Worm (Caenorhabditis elegans) whole organism, L1 larva: Measurements from ENCODE around the gene C34C12.9.

Experiments used
- C04F5.9 ChIP-seq: sonication (generic microtip); optimal IDR thresholded peaks from 2 replicates; lab custom pipeline; 2016; ENCODE audit warnings: missing genetic modification characterization, missing compliant biosample characterization
- Y116A8C.19 ChIP-seq: sonication (generic microtip); optimal IDR thresholded peaks from 2 replicates; lab custom pipeline; 2016; ENCODE audit warnings: missing compliant biosample characterization, missing genetic modification characterization, borderline replicate concordance
- alr-1 ChIP-seq: fragments of 200-800 bp; sonication (Bioruptor generic); optimal IDR thresholded peaks from 2 replicates; lab custom pipeline; 2018; ENCODE audit warnings: borderline replicate concordance, mild to moderate bottlenecking, missing genetic modification characterization, missing compliant biosample characterization
- aly-2 ChIP-seq: fragments of 150-350 bp; optimal IDR thresholded peaks from 2 replicates; lab custom pipeline; 2014; ENCODE audit warnings: missing biosample characterization, missing genetic modification characterization
- ama-1 ChIP-seq: fragments of 150-350 bp; optimal IDR thresholded peaks from 2 replicates; lab custom pipeline; 2014
- blmp-1 ChIP-seq: fragments of 150-350 bp; optimal IDR thresholded peaks from 2 replicates; lab custom pipeline; 2014; ENCODE audit warnings: missing biosample characterization, missing genetic modification characterization
- ceh-63 ChIP-seq: fragments of 200-800 bp; sonication (Bioruptor generic); optimal IDR thresholded peaks from 2 replicates; lab custom pipeline; 2018; ENCODE audit warnings: mild to moderate bottlenecking, missing genetic modification characterization, missing compliant biosample characterization
- ceh-82 ChIP-seq, 3 experiments: fragments of 150-350 bp in 1 of 3; sonication (generic microtip) in 2 of 3; optimal IDR thresholded peaks; 2 replicates each; lab custom pipeline; 2014 to 2017; ENCODE audit warnings: missing biosample characterization in 3 of 3, missing genetic modification characterization in 3 of 3
- ceh-88 ChIP-seq: fragments of 200-800 bp; sonication (Bioruptor generic); IDR thresholded peaks from 2 replicates; pipeline ENCODE4 v1.3.6; 2022; ENCODE audit warnings: missing genetic modification characterization, missing compliant biosample characterization
- ceh-90 ChIP-seq: sonication (generic microtip); optimal IDR thresholded peaks from 2 replicates; lab custom pipeline; 2016; ENCODE audit warnings: missing genetic modification characterization, missing compliant biosample characterization
- ces-1 ChIP-seq: fragments of 150-350 bp; optimal IDR thresholded peaks from 2 replicates; lab custom pipeline; 2014; ENCODE audit warnings: missing biosample characterization, missing genetic modification reagents, missing genetic modification characterization
- dpl-1 ChIP-seq, 3 experiments: fragments of 150-350 bp in 2 of 3; sonication (generic microtip) in 1 of 3; optimal IDR thresholded peaks; 2 replicates each; lab custom pipeline; 2014 to 2017; ENCODE audit warnings: missing biosample characterization in 3 of 3, missing genetic modification characterization in 3 of 3, missing genetic modification reagents in 3 of 3
- dsc-1 ChIP-seq: sonication (generic microtip); optimal IDR thresholded peaks from 2 replicates; lab custom pipeline; 2016; ENCODE audit warnings: mild to moderate bottlenecking, missing genetic modification characterization, missing compliant biosample characterization
- efl-3 ChIP-seq: fragments of 200-800 bp; sonication (Bioruptor generic); optimal IDR thresholded peaks from 2 replicates; lab custom pipeline; 2018; ENCODE audit warnings: mild to moderate bottlenecking, missing genetic modification characterization, missing compliant biosample characterization
- elt-3 ChIP-seq, 6 experiments: fragments of 150-350 bp in 1 of 6; sonication (generic microtip); optimal IDR thresholded peaks; 2 replicates each; lab custom pipeline; 2017 to 2018; ENCODE audit warnings: missing biosample characterization in 6 of 6, missing genetic modification characterization in 6 of 6, inconsistent platforms in 1 of 6
- ets-5 ChIP-seq: fragments of 200-800 bp; sonication (Bioruptor generic); IDR thresholded peaks from 2 replicates; pipeline ENCODE4 v1.3.6; 2022; ENCODE audit warnings: missing genetic modification characterization, missing compliant biosample characterization
- fkh-10 ChIP-seq: sonication (generic microtip); optimal IDR thresholded peaks from 2 replicates; lab custom pipeline; 2017; ENCODE audit warnings: missing biosample characterization, missing genetic modification reagents, missing genetic modification characterization
- fkh-4 ChIP-seq: sonication (generic microtip); optimal IDR thresholded peaks from 2 replicates; lab custom pipeline; 2016; ENCODE audit warnings: missing compliant biosample characterization, missing genetic modification characterization, borderline replicate concordance
- fkh-8 ChIP-seq: sonication (generic microtip); optimal IDR thresholded peaks from 2 replicates; lab custom pipeline; 2016; ENCODE audit warnings: mild to moderate bottlenecking, missing genetic modification characterization, missing compliant biosample characterization
- fos-1 ChIP-seq: fragments of 150-350 bp; optimal IDR thresholded peaks from 2 replicates; lab custom pipeline; 2014; ENCODE audit warnings: missing biosample characterization, missing genetic modification characterization
- grh-1 ChIP-seq: fragments of 200-800 bp; sonication (Bioruptor generic); IDR thresholded peaks from 2 replicates; pipeline ENCODE4 v1.3.6; 2022; ENCODE audit warnings: missing genetic modification reagents, missing genetic modification characterization, missing compliant biosample characterization
- hpl-2 ChIP-seq: fragments of 150-350 bp; optimal IDR thresholded peaks from 2 replicates; lab custom pipeline; 2014; ENCODE audit warnings: missing biosample characterization, missing genetic modification reagents, missing genetic modification characterization
- isw-1 ChIP-seq: fragments of 200-800 bp; sonication (Bioruptor generic); IDR thresholded peaks from 2 replicates; pipeline ENCODE4 v1.3.6; 2022; ENCODE audit warnings: missing genetic modification characterization, missing compliant biosample characterization
- jun-1 ChIP-seq: fragments of 150-350 bp; optimal IDR thresholded peaks from 2 replicates; lab custom pipeline; 2014; ENCODE audit warnings: missing biosample characterization, missing genetic modification reagents, missing genetic modification characterization
- lin-13 ChIP-seq: fragments of 150-350 bp; optimal IDR thresholded peaks from 2 replicates; lab custom pipeline; 2014; ENCODE audit warnings: missing biosample characterization, missing genetic modification reagents, missing genetic modification characterization
- lin-15B ChIP-seq: fragments of 150-350 bp; sonication (generic microtip); optimal IDR thresholded peaks from 3 replicates; lab custom pipeline; 2014; ENCODE audit warnings: missing biosample characterization, missing genetic modification characterization
- lin-35 ChIP-seq, 2 experiments: fragments of 150-350 bp; optimal IDR thresholded peaks; 2 replicates each; lab custom pipeline; 2014; ENCODE audit warnings: missing biosample characterization in 2 of 2, missing genetic modification characterization in 2 of 2, missing genetic modification reagents in 2 of 2
- lin-39 ChIP-seq: fragments of 150-350 bp; optimal IDR thresholded peaks from 2 replicates; lab custom pipeline; 2014; ENCODE audit warnings: missing biosample characterization, missing genetic modification reagents, missing genetic modification characterization
- lsy-2 ChIP-seq, 2 experiments: fragments of 150-350 bp; optimal IDR thresholded peaks; 2 replicates each; lab custom pipeline; 2014; ENCODE audit warnings: missing biosample characterization in 2 of 2, missing genetic modification characterization in 2 of 2
- mab-9 ChIP-seq: fragments of 200-800 bp; sonication (Bioruptor generic); IDR thresholded peaks from 2 replicates; pipeline ENCODE4 v1.3.6; 2022; ENCODE audit warnings: missing genetic modification reagents, missing genetic modification characterization, missing compliant biosample characterization
- mdl-1 ChIP-seq, 2 experiments: fragments of 150-350 bp; optimal IDR thresholded peaks; 2 replicates each; lab custom pipeline; 2014 to 2017; ENCODE audit warnings: missing biosample characterization in 2 of 2, missing genetic modification characterization in 2 of 2, inconsistent platforms in 1 of 2
- mep-1 ChIP-seq: fragments of 150-350 bp; optimal IDR thresholded peaks from 2 replicates; lab custom pipeline; 2014; ENCODE audit warnings: missing biosample characterization, missing genetic modification characterization
- nhr-11 ChIP-seq: fragments of 150-350 bp; optimal IDR thresholded peaks from 2 replicates; lab custom pipeline; 2014; ENCODE audit warnings: missing biosample characterization, missing genetic modification characterization
- nhr-20 ChIP-seq: sonication (generic microtip); optimal IDR thresholded peaks from 2 replicates; lab custom pipeline; 2016; ENCODE audit warnings: mild to moderate bottlenecking, missing genetic modification characterization, missing compliant biosample characterization
- nhr-237 ChIP-seq: fragments of 150-350 bp; optimal IDR thresholded peaks from 2 replicates; lab custom pipeline; 2014; ENCODE audit warnings: missing biosample characterization, missing genetic modification characterization
- nhr-47 ChIP-seq: sonication (generic microtip); optimal IDR thresholded peaks from 2 replicates; lab custom pipeline; 2016; ENCODE audit warnings: mild to moderate bottlenecking, missing genetic modification characterization, moderate library complexity, missing compliant biosample characterization
- nhr-76 ChIP-seq: sonication (generic microtip); optimal IDR thresholded peaks from 2 replicates; lab custom pipeline; 2017; ENCODE audit warnings: missing biosample characterization, missing genetic modification characterization
- nhr-90 ChIP-seq: sonication (generic microtip); optimal IDR thresholded peaks from 2 replicates; lab custom pipeline; 2016; ENCODE audit warnings: mild to moderate bottlenecking, missing genetic modification characterization, missing compliant biosample characterization; ENCODE audit not compliant: poor library complexity
- pag-3 ChIP-seq: sonication (generic microtip); optimal IDR thresholded peaks from 2 replicates; lab custom pipeline; 2017; ENCODE audit warnings: missing genetic modification characterization, mild to moderate bottlenecking, missing compliant biosample characterization, antibody characterized with exemption, borderline replicate concordance; ENCODE audit not compliant: insufficient read depth
- pax-3 ChIP-seq: fragments of 200-800 bp; sonication (Bioruptor generic); optimal IDR thresholded peaks from 2 replicates; lab custom pipeline; 2018; ENCODE audit warnings: mild to moderate bottlenecking, missing genetic modification characterization, moderate library complexity, missing compliant biosample characterization
- skn-1 ChIP-seq: fragments of 150-350 bp; optimal IDR thresholded peaks from 2 replicates; lab custom pipeline; 2014; ENCODE audit warnings: missing biosample characterization, missing genetic modification characterization
- snpc-4 ChIP-seq: fragments of 150-350 bp; optimal IDR thresholded peaks from 2 replicates; lab custom pipeline; 2014; ENCODE audit warnings: missing biosample characterization, missing genetic modification characterization
- snu-23 ChIP-seq: sonication (generic microtip); optimal IDR thresholded peaks from 2 replicates; lab custom pipeline; 2016; ENCODE audit warnings: missing genetic modification characterization, missing compliant biosample characterization
- sptf-1 ChIP-seq: fragments of 150-350 bp; optimal IDR thresholded peaks from 2 replicates; lab custom pipeline; 2014; ENCODE audit warnings: missing biosample characterization, missing genetic modification characterization
- swsn-7 ChIP-seq: sonication (generic microtip); optimal IDR thresholded peaks from 2 replicates; lab custom pipeline; 2016; ENCODE audit warnings: missing genetic modification characterization, missing compliant biosample characterization
- tbx-2 ChIP-seq: sonication (generic microtip); optimal IDR thresholded peaks from 2 replicates; lab custom pipeline; 2016; ENCODE audit warnings: missing genetic modification characterization, missing compliant biosample characterization
- tlp-1 ChIP-seq: fragments of 150-350 bp; optimal IDR thresholded peaks from 2 replicates; lab custom pipeline; 2014; ENCODE audit warnings: missing biosample characterization, missing genetic modification characterization
- unc-62 ChIP-seq: fragments of 150-350 bp; optimal IDR thresholded peaks from 2 replicates; lab custom pipeline; 2014; ENCODE audit warnings: missing biosample characterization, missing genetic modification reagents, missing genetic modification characterization
- unc-86 ChIP-seq: sonication (generic microtip); optimal IDR thresholded peaks from 2 replicates; lab custom pipeline; 2016; ENCODE audit warnings: missing genetic modification characterization, missing compliant biosample characterization
- vab-15 ChIP-seq: sonication (generic microtip); optimal IDR thresholded peaks from 2 replicates; lab custom pipeline; 2017; ENCODE audit warnings: missing genotype, mild to moderate bottlenecking, missing genetic modification characterization, missing compliant biosample characterization
- xbp-1 ChIP-seq: sonication (generic microtip); optimal IDR thresholded peaks from 2 replicates; lab custom pipeline; 2016; ENCODE audit warnings: missing genetic modification characterization, missing compliant biosample characterization
- zag-1 ChIP-seq: fragments of 150-350 bp; optimal IDR thresholded peaks from 2 replicates; lab custom pipeline; 2014; ENCODE audit warnings: missing biosample characterization, missing genetic modification characterization
- ztf-11 ChIP-seq, 2 experiments: sonication (generic microtip); optimal IDR thresholded peaks; 2 replicates each; lab custom pipeline; 2016 to 2017; ENCODE audit warnings: missing genetic modification characterization in 2 of 2, missing biosample characterization in 1 of 2, missing compliant biosample characterization in 1 of 2
- ztf-4 ChIP-seq: fragments of 150-350 bp; optimal IDR thresholded peaks from 2 replicates; lab custom pipeline; 2014; ENCODE audit warnings: missing biosample characterization, missing genetic modification characterization

Gene C34C12.9

ce11 chrIII:3476245-3476644, 933 bp upstream of the C34C12.9 start:
- TF ChIP-seq snpc-4 (tag; lab: Kevin White, UChicago) (no peak), isw-1 (GFP tag; lab: Robert Waterston, UW) (peak; percentile 78), nhr-11 (tag; lab: Kevin White, UChicago) (no peak), ceh-88 (GFP tag; lab: Robert Waterston, UW) (peak; percentile 65; the same call in 1 of the 2 replicates), grh-1 (no peak), swsn-7 (tag; lab: Kevin White, UChicago) (peak; percentile 40), fkh-4 (tag; lab: Kevin White, UChicago) (peak; percentile 78), C04F5.9 (tag; lab: Kevin White, UChicago) (peak; percentile 27), lin-35 (GFP tag; optimal IDR thresholded peaks at IDR 0.05; lab: Kevin White, UChicago) (peak in 1 of 2 experiments; percentile 11), nhr-20 (tag; lab: Kevin White, UChicago) (peak; percentile 59), ces-1 (GFP tag; lab: Kevin White, UChicago) (no peak), tlp-1 (tag; lab: Kevin White, UChicago) (no peak), unc-86 (tag; lab: Kevin White, UChicago) (peak; percentile 54), dsc-1 (tag; lab: Kevin White, UChicago) (peak; percentile 59), snu-23 (GFP tag; lab: Kevin White, UChicago) (peak; percentile 48), fos-1 (tag; lab: Kevin White, UChicago) (no peak), ceh-63 (peak; percentile 82), unc-62 (GFP tag; lab: Kevin White, UChicago) (no peak), lin-39 (tag; lab: Kevin White, UChicago) (no peak), mdl-1 (tag; optimal IDR thresholded peaks at IDR 0.05; lab: Kevin White, UChicago) (no peak), vab-15 (tag; lab: Kevin White, UChicago) (peak; percentile 11), fkh-8 (tag; lab: Kevin White, UChicago) (peak; percentile 75), ceh-82 (tag; optimal IDR thresholded peaks at IDR 0.05; lab: Kevin White, UChicago) (no peak), pax-3 (tag; lab: Kevin White, UChicago) (peak; percentile 96), sptf-1 (tag; lab: Kevin White, UChicago) (no peak), Y116A8C.19 (tag; lab: Kevin White, UChicago) (peak; percentile 77), jun-1 (tag; lab: Kevin White, UChicago) (no peak), blmp-1 (tag; lab: Kevin White, UChicago) (no peak), efl-3 (peak; percentile 22), fkh-10 (GFP tag; lab: Kevin White, UChicago) (no peak), lsy-2 (tag; optimal IDR thresholded peaks at IDR 0.05; lab: Kevin White, UChicago) (peak in 1 of 2 experiments; percentile 50), tbx-2 (tag; lab: Kevin White, UChicago) (peak; percentile 73), nhr-90 (tag; lab: Kevin White, UChicago) (peak; percentile 86), ama-1 (lab: Kevin White, UChicago) (no peak), hpl-2 (no peak), xbp-1 (tag; lab: Kevin White, UChicago) (peak; percentile 60), nhr-237 (no peak), mep-1 (tag; lab: Kevin White, UChicago) (no peak), ets-5 (GFP tag; lab: Robert Waterston, UW) (no peak), elt-3 (tag; optimal IDR thresholded peaks at IDR 0.05; lab: Kevin White, UChicago) (no peak), skn-1 (tag; lab: Kevin White, UChicago) (no peak), lin-15B (tag; lab: Kevin White, UChicago) (no peak), lin-13 (GFP tag; lab: Kevin White, UChicago) (no peak), pag-3 (tag; lab: Kevin White, UChicago) (no peak), ztf-11 (tag; optimal IDR thresholded peaks at IDR 0.05; lab: Kevin White, UChicago) (peak in 1 of 2 experiments; percentile 86), aly-2 (peak; percentile 1), ceh-90 (tag; lab: Kevin White, UChicago) (peak; percentile 81), zag-1 (tag; lab: Kevin White, UChicago) (no peak), dpl-1 (GFP tag; optimal IDR thresholded peaks at IDR 0.05; lab: Kevin White, UChicago) (no peak), nhr-47 (tag; lab: Kevin White, UChicago) (peak; percentile 77), alr-1 (tag; lab: Kevin White, UChicago) (no peak), mab-9 (GFP tag; lab: Robert Waterston, UW) (no peak), nhr-76 (tag; lab: Kevin White, UChicago) (no peak), ztf-4 (tag; lab: Kevin White, UChicago) (no peak)
